Fruit fly (Drosophila melanogaster) whole organism, embryonic: ENCODE results near the gene Patr-1.

ENCODE experiments used
- ATbp ChIP-seq: fragments of 200-800 bp; sonication (Bioruptor generic); optimal IDR thresholded peaks from 2 replicates; lab custom pipeline; 2017; ENCODE audit warnings: missing biosample characterization, mild to moderate bottlenecking, missing genetic modification characterization, missing genetic modification reagents
- Abd-B ChIP-seq: fragments of 200-800 bp; sonication (Bioruptor generic); optimal IDR thresholded peaks from 2 replicates; lab custom pipeline; 2018; ENCODE audit warnings: missing biosample characterization, mild to moderate bottlenecking, missing genetic modification characterization, moderate library complexity
- Ada2b ChIP-seq: fragments of 200-800 bp; sonication (Bioruptor generic); IDR thresholded peaks from 2 replicates; pipeline ENCODE4 v1.3.6; 2022; ENCODE audit warnings: missing biosample characterization, missing genetic modification characterization
- Asciz ChIP-seq: fragments of 200-800 bp; sonication (Bioruptor generic); optimal IDR thresholded peaks from 2 replicates; lab custom pipeline; 2017; ENCODE audit warnings: missing biosample characterization, mild to moderate bottlenecking, missing genetic modification characterization, missing genetic modification reagents
- C15 ChIP-seq: fragments of 200-800 bp; sonication (Bioruptor generic); IDR thresholded peaks from 3 replicates; pipeline ENCODE4 v1.3.6; 2022; ENCODE audit warnings: missing biosample characterization, missing genetic modification characterization
- CG10267 ChIP-seq: fragments of 200-800 bp; sonication (Bioruptor generic); optimal IDR thresholded peaks from 2 replicates; lab custom pipeline; 2018; ENCODE audit warnings: missing biosample characterization, mild to moderate bottlenecking, missing genetic modification characterization, moderate library complexity
- CG10654 ChIP-seq: fragments of 200-800 bp; sonication (Bioruptor generic); optimal IDR thresholded peaks from 2 replicates; lab custom pipeline; 2016; ENCODE audit warnings: missing biosample characterization, missing genetic modification characterization
- CG10959 ChIP-seq: fragments of 200-800 bp; sonication (Bioruptor generic); IDR thresholded peaks from 2 replicates; pipeline ENCODE4 v1.3.6; 2022; ENCODE audit warnings: missing biosample characterization, missing genetic modification characterization
- CG11504 ChIP-seq: fragments of 200-800 bp; sonication (Bioruptor generic); optimal IDR thresholded peaks from 3 replicates; lab custom pipeline; 2019; ENCODE audit warnings: missing biosample characterization, mild to moderate bottlenecking, missing genetic modification characterization, moderate library complexity
- CG11696 ChIP-seq: fragments of 200-800 bp; sonication (Bioruptor generic); IDR thresholded peaks from 2 replicates; pipeline ENCODE4 v1.3.6; 2022; ENCODE audit warnings: missing biosample characterization, missing genetic modification characterization
- CG1233 ChIP-seq: fragments of 200-800 bp; sonication (Bioruptor generic); optimal IDR thresholded peaks from 4 replicates; lab custom pipeline; 2018; ENCODE audit warnings: missing biosample characterization, mild to moderate bottlenecking, missing genetic modification characterization
- CG13775 ChIP-seq: fragments of 200-800 bp; sonication (Bioruptor generic); optimal IDR thresholded peaks from 3 replicates; lab custom pipeline; 2017; ENCODE audit warnings: missing biosample characterization, mild to moderate bottlenecking, missing genetic modification characterization
- CG13894 ChIP-seq: fragments of 200-800 bp; sonication (Bioruptor generic); optimal IDR thresholded peaks from 3 replicates; lab custom pipeline; 2018; ENCODE audit warnings: missing biosample characterization, mild to moderate bottlenecking, missing genetic modification characterization, moderate library complexity
- CG15011 ChIP-seq: fragments of 200-800 bp; sonication (Bioruptor generic); optimal IDR thresholded peaks from 3 replicates; lab custom pipeline; 2018; ENCODE audit warnings: missing biosample characterization, mild to moderate bottlenecking, missing genetic modification characterization
- CG16815 ChIP-seq: fragments of 200-800 bp; sonication (Bioruptor generic); optimal IDR thresholded peaks from 3 replicates; lab custom pipeline; 2017; ENCODE audit warnings: missing biosample characterization, mild to moderate bottlenecking, missing genetic modification characterization
- CG17361 ChIP-seq: fragments of 200-800 bp; sonication (Bioruptor generic); IDR thresholded peaks from 3 replicates; pipeline ENCODE4 v1.3.6; 2022; ENCODE audit warnings: missing biosample characterization, missing genetic modification characterization
- CG2120 ChIP-seq: fragments of 200-800 bp; sonication (Bioruptor generic); optimal IDR thresholded peaks from 3 replicates; lab custom pipeline; 2016; ENCODE audit warnings: missing biosample characterization, missing genetic modification characterization
- CG31365 ChIP-seq: fragments of 200-800 bp; sonication (Bioruptor generic); optimal IDR thresholded peaks from 2 replicates; lab custom pipeline; 2018; ENCODE audit warnings: missing biosample characterization, mild to moderate bottlenecking, missing genetic modification characterization
- CG33557 ChIP-seq: fragments of 200-800 bp; sonication (Bioruptor generic); optimal IDR thresholded peaks from 2 replicates; lab custom pipeline; 2019; ENCODE audit warnings: missing biosample characterization, mild to moderate bottlenecking, missing genetic modification characterization, moderate library complexity
- CG6654 ChIP-seq: fragments of 200-800 bp; sonication (Bioruptor generic); optimal IDR thresholded peaks from 2 replicates; lab custom pipeline; 2017; ENCODE audit warnings: missing biosample characterization, mild to moderate bottlenecking, missing genetic modification characterization
- CG6765 ChIP-seq: fragments of 200-800 bp; sonication (Bioruptor generic); optimal IDR thresholded peaks from 3 replicates; lab custom pipeline; 2017; ENCODE audit warnings: missing biosample characterization, mild to moderate bottlenecking, missing genetic modification characterization
- CG7839 ChIP-seq: fragments of 200-800 bp; sonication (Bioruptor generic); optimal IDR thresholded peaks from 3 replicates; lab custom pipeline; 2018; ENCODE audit warnings: missing biosample characterization, mild to moderate bottlenecking, missing genetic modification characterization, moderate library complexity
- CG8290 ChIP-seq, 3 experiments: fragments of 200-800 bp; sonication (Bioruptor generic); optimal IDR thresholded peaks; 2 replicates each; lab custom pipeline; 2016 to 2019; ENCODE audit warnings: missing biosample characterization in 3 of 3, missing genetic modification characterization in 3 of 3, mild to moderate bottlenecking in 2 of 3, moderate library complexity in 1 of 3
- CG8359 ChIP-seq: fragments of 200-800 bp; sonication (Bioruptor generic); optimal IDR thresholded peaks from 2 replicates; lab custom pipeline; 2017; ENCODE audit warnings: missing biosample characterization, mild to moderate bottlenecking, missing genetic modification characterization, borderline replicate concordance
- CHES-1-like ChIP-seq: fragments of 200-800 bp; sonication (Bioruptor generic); optimal IDR thresholded peaks from 2 replicates; lab custom pipeline; 2016; ENCODE audit warnings: missing biosample characterization, missing genetic modification characterization
- Dek ChIP-seq: fragments of 200-800 bp; sonication (Bioruptor generic); optimal IDR thresholded peaks from 3 replicates; lab custom pipeline; 2019; ENCODE audit warnings: missing biosample characterization, mild to moderate bottlenecking, missing genetic modification characterization, moderate library complexity
- Hand ChIP-seq: fragments of 200-800 bp; sonication (Bioruptor generic); optimal IDR thresholded peaks from 2 replicates; lab custom pipeline; 2017; ENCODE audit warnings: mild to moderate bottlenecking, missing biosample characterization, missing genetic modification reagents, missing genetic modification characterization
- Mes4 ChIP-seq: fragments of 200-800 bp; sonication (Bioruptor generic); optimal IDR thresholded peaks from 2 replicates; lab custom pipeline; 2016; ENCODE audit warnings: missing biosample characterization, missing genetic modification characterization
- NK7.1 ChIP-seq: fragments of 200-800 bp; sonication (Bioruptor generic); optimal IDR thresholded peaks from 3 replicates; lab custom pipeline; 2016; ENCODE audit warnings: missing biosample characterization, missing genetic modification characterization
- TFAM ChIP-seq: fragments of 200-800 bp; sonication (Bioruptor generic); optimal IDR thresholded peaks from 2 replicates; lab custom pipeline; 2017; ENCODE audit warnings: missing biosample characterization, missing genetic modification characterization, inconsistent platforms
- abd-A ChIP-seq: fragments of 200-800 bp; sonication (Bioruptor generic); optimal IDR thresholded peaks from 3 replicates; lab custom pipeline; 2019; ENCODE audit warnings: missing biosample characterization, mild to moderate bottlenecking, missing genetic modification characterization, moderate library complexity
- amos ChIP-seq: fragments of 200-800 bp; sonication (Bioruptor generic); IDR thresholded peaks from 2 replicates; pipeline ENCODE4 v1.3.6; 2022; ENCODE audit warnings: missing biosample characterization, missing genetic modification characterization; ENCODE audit not compliant: partially characterized antibody
- bab2 ChIP-seq: fragments of 200-800 bp; sonication (Bioruptor generic); optimal IDR thresholded peaks from 2 replicates; lab custom pipeline; 2016; ENCODE audit warnings: missing biosample characterization, missing genetic modification characterization
- dm ChIP-seq: fragments of 200-800 bp; sonication (Bioruptor generic); optimal IDR thresholded peaks from 3 replicates; lab custom pipeline; 2016; ENCODE audit warnings: missing biosample characterization, missing genetic modification characterization
- dpn ChIP-seq, 2 experiments: fragments of 200-800 bp; sonication (Bioruptor generic); optimal IDR thresholded peaks; 3 replicates each; lab custom pipeline; 2016; ENCODE audit warnings: missing biosample characterization in 2 of 2, missing genetic modification characterization in 2 of 2
- gem ChIP-seq: fragments of 200-800 bp; sonication (Bioruptor generic); optimal IDR thresholded peaks from 2 replicates; lab custom pipeline; 2019; ENCODE audit warnings: missing biosample characterization, mild to moderate bottlenecking, missing genetic modification characterization, moderate library complexity
- grn ChIP-seq: fragments of 200-800 bp; sonication (Bioruptor generic); optimal IDR thresholded peaks from 3 replicates; lab custom pipeline; 2017; ENCODE audit warnings: missing biosample characterization, missing genetic modification characterization
- ham ChIP-seq: fragments of 200-800 bp; sonication (Bioruptor generic); IDR thresholded peaks from 2 replicates; pipeline ENCODE4 v1.3.6; 2022; ENCODE audit warnings: missing biosample characterization, missing genetic modification characterization
- hth ChIP-seq: fragments of >200 bp; optimal IDR thresholded peaks from 2 replicates; lab custom pipeline; 2017; ENCODE audit warnings: inconsistent platforms
- lilli ChIP-seq: fragments of 200-800 bp; sonication (Bioruptor generic); optimal IDR thresholded peaks from 3 replicates; lab custom pipeline; 2016; ENCODE audit warnings: missing biosample characterization, missing genetic modification characterization
- lola ChIP-seq, 3 experiments: fragments of >200 bp in 2 of 3; fragments of 200-800 bp in 1 of 3; sonication (Bioruptor generic) in 1 of 3; optimal IDR thresholded peaks; 2 replicates each; lab custom pipeline; 2017 to 2019; ENCODE audit warnings: missing biosample characterization in 3 of 3, missing genetic modification characterization in 3 of 3, mild to moderate bottlenecking in 1 of 3, moderate library complexity in 1 of 3
- org-1 ChIP-seq: fragments of 200-800 bp; sonication (Bioruptor generic); optimal IDR thresholded peaks from 2 replicates; lab custom pipeline; 2017; ENCODE audit warnings: missing biosample characterization, missing genetic modification characterization
- prd ChIP-seq, 3 experiments: fragments of >200 bp in 2 of 3; fragments of 200-800 bp in 1 of 3; sonication (Bioruptor generic) in 1 of 3; optimal IDR thresholded peaks in 2 of 3; IDR thresholded peaks in 1 of 3; 2 replicates in 2 of 3; 3 replicates in 1 of 3; pipeline versions ENCODE4 v1.3.6 to Lab custom; 2017 to 2022; ENCODE audit warnings: missing biosample characterization in 1 of 3, missing genetic modification characterization in 1 of 3
- schlank ChIP-seq: fragments of 200-800 bp; sonication (Bioruptor generic); optimal IDR thresholded peaks from 2 replicates; lab custom pipeline; 2018; ENCODE audit warnings: missing biosample characterization, mild to moderate bottlenecking, missing genetic modification characterization
- sens ChIP-seq: fragments of 200-800 bp; sonication (Bioruptor generic); peaks from one replicate; lab custom pipeline; 2016; ENCODE audit warnings: missing biosample characterization, missing genetic modification characterization
- seq ChIP-seq: fragments of 200-800 bp; sonication (Bioruptor generic); IDR thresholded peaks from 2 replicates; pipeline ENCODE4 v1.3.6; 2022; ENCODE audit warnings: missing biosample characterization, missing genetic modification characterization
- slbo ChIP-seq: fragments of 200-800 bp; sonication (Bioruptor generic); IDR thresholded peaks from 2 replicates; pipeline ENCODE4 v1.3.6; 2022; ENCODE audit warnings: missing biosample characterization, missing genetic modification characterization
- tio ChIP-seq: fragments of 200-800 bp; sonication (Bioruptor generic); optimal IDR thresholded peaks from 2 replicates; lab custom pipeline; 2017; ENCODE audit warnings: missing biosample characterization, missing genetic modification characterization, inconsistent platforms
- wor ChIP-seq: fragments of 200-800 bp; sonication (Bioruptor generic); IDR thresholded peaks from 2 replicates; pipeline ENCODE4 v1.3.6; 2022; ENCODE audit warnings: missing biosample characterization, missing genetic modification characterization

Patr-1 gene

dm6 chr3R:17060244-17060664 is 16.9 kb downstream of the Patr-1 start (continued):
- no peak for TF ChIP-seq NK7.1 (GFP tag; lab: Kevin White, UChicago)
- no peak for TF ChIP-seq CG15011 (GFP tag; lab: Kevin White, UChicago)
- TF ChIP-seq dpn (GFP tag; optimal IDR thresholded peaks at IDR 0.05; lab: Kevin White, UChicago): peak; percentile 13 to 49
- TF ChIP-seq Mes4: no peak
- TF ChIP-seq CG11696 (GFP tag; lab: Robert Waterston, UW): no peak
- TF ChIP-seq CG2120 (GFP tag; lab: Kevin White, UChicago): peak; percentile 63
- peak; percentile 38 for TF ChIP-seq CG10267
- no peak for TF ChIP-seq C15 (GFP tag; lab: Robert Waterston, UW)
- TF ChIP-seq prd (optimal IDR thresholded peaks at IDR 0.05; lab: Kevin White, UChicago): no peak
- 0 out of 3 replicates have a peak, but pooled peaks have one; percentile 32 for TF ChIP-seq prd (GFP tag; IDR thresholded peaks at IDR 0.05; lab: Robert Waterston, UW)
- no peak for TF ChIP-seq hth (lab: Kevin White, UChicago)
- peak; percentile 46 for TF ChIP-seq CG10654
- no peak; the same call in none of the 2 replicates for TF ChIP-seq seq
- no peak for TF ChIP-seq grn
- TF ChIP-seq CG8359 (GFP tag; lab: Kevin White, UChicago): no peak
- peak; percentile 1 for TF ChIP-seq bab2
- TF ChIP-seq CG7839: peak; percentile 62
- TF ChIP-seq CG33557 (GFP tag; lab: Kevin White, UChicago): peak; percentile 20
- peak; percentile 30 for TF ChIP-seq CG16815 (GFP tag; lab: Kevin White, UChicago)
- no peak for TF ChIP-seq Hand (GFP tag; lab: Kevin White, UChicago)
- TF ChIP-seq CG17361 (GFP tag; lab: Robert Waterston, UW): peak; percentile 86
- no peak for TF ChIP-seq CG13894 (tag; lab: Kevin White, UChicago)
- peak; percentile 19 for TF ChIP-seq CHES-1-like
- peak; percentile 72 for TF ChIP-seq gem (tag; lab: Kevin White, UChicago)
- no peak for TF ChIP-seq amos (GFP tag; lab: Robert Waterston, UW)
- no peak for TF ChIP-seq CG6765 (GFP tag; lab: Kevin White, UChicago)
- TF ChIP-seq CG1233 (GFP tag; lab: Kevin White, UChicago): peak; percentile 30
- TF ChIP-seq ham: no peak
- peak; percentile 19 for TF ChIP-seq Dek (tag; lab: Kevin White, UChicago)
- TF ChIP-seq CG31365 (tag; lab: Kevin White, UChicago): no peak
- no peak for TF ChIP-seq CG10959 (GFP tag; lab: Robert Waterston, UW)
- TF ChIP-seq tio (GFP tag; lab: Kevin White, UChicago): peak; percentile 69
- peak; percentile 41 for TF ChIP-seq CG13775 (GFP tag; lab: Kevin White, UChicago)
- peak; percentile 31 for TF ChIP-seq CG6654 (GFP tag; lab: Kevin White, UChicago)
- peak; percentile 26 for TF ChIP-seq lilli (GFP tag; lab: Kevin White, UChicago)
- peak; percentile 72 for TF ChIP-seq CG11504 (tag; lab: Kevin White, UChicago)
- peak; percentile 11 for TF ChIP-seq ATbp (GFP tag; lab: Kevin White, UChicago)
- TF ChIP-seq Abd-B (GFP tag; lab: Kevin White, UChicago): peak; percentile 8
- peak; percentile 52 for TF ChIP-seq CG8290 (GFP tag; optimal IDR thresholded peaks at IDR 0.05; lab: Kevin White, UChicago)
- peak in 1 of 2 experiments; percentile 87 for TF ChIP-seq CG8290 (tag; optimal IDR thresholded peaks at IDR 0.05; lab: Kevin White, UChicago)
- TF ChIP-seq abd-A: no peak
- peak in 1 of 3 experiments; percentile 53 for TF ChIP-seq lola (GFP tag; optimal IDR thresholded peaks at IDR 0.05; lab: Kevin White, UChicago)
- peak; percentile 55 for TF ChIP-seq slbo (GFP tag; lab: Robert Waterston, UW)
- TF ChIP-seq schlank (tag; lab: Kevin White, UChicago): no peak
- TF ChIP-seq Asciz (GFP tag; lab: Kevin White, UChicago): peak; percentile 69
- TF ChIP-seq wor (GFP tag; lab: Robert Waterston, UW): peak; percentile 49; the same call in 1 of the 2 replicates
- TF ChIP-seq TFAM (GFP tag; lab: Kevin White, UChicago): no peak
- TF ChIP-seq Ada2b (GFP tag; lab: Robert Waterston, UW): 0 out of 2 replicates have a peak, but pooled peaks have one; percentile 9
- peak; percentile 41 for TF ChIP-seq org-1 (GFP tag; lab: Kevin White, UChicago)
- TF ChIP-seq dm (GFP tag; lab: Kevin White, UChicago): no peak
- TF ChIP-seq sens (GFP tag; lab: Kevin White, UChicago): peak; percentile 94
